Fruit fly (Drosophila melanogaster): ENCODE measurements around the gene MtnC.

The MtnC gene

dm6 chr3R:20312838-20313237 lies 47.3 kb upstream of the MtnC start (continued):
- TF ChIP-seq dac (GFP tag; optimal IDR thresholded peaks at IDR 0.05) = peak; percentile 66
- peak; percentile 72 for TF ChIP-seq svp (GFP tag)
- peak; percentile 78 for TF ChIP-seq CG3919 (GFP tag; optimal IDR thresholded peaks at IDR 0.05)
- peak; percentile 28 for TF ChIP-seq lz (GFP tag; optimal IDR thresholded peaks at IDR 0.05)
- TF ChIP-seq Smox (GFP tag; optimal IDR thresholded peaks at IDR 0.05) = peak; percentile 42
- TF ChIP-seq fd85E (GFP tag; optimal IDR thresholded peaks at IDR 0.05) = no peak
- peak; percentile 87 for TF ChIP-seq eg (GFP tag; IDR thresholded peaks at IDR 0.05)
- TF ChIP-seq CG6276 (GFP tag; optimal IDR thresholded peaks at IDR 0.05) = peak; percentile 85
- TF ChIP-seq fd59A (GFP tag; optimal IDR thresholded peaks at IDR 0.05) = no peak
- TF ChIP-seq topi (GFP tag; optimal IDR thresholded peaks at IDR 0.05) = peak; percentile 76
- peak in 1 of 2 experiments; percentile 76 for TF ChIP-seq salr (GFP tag; optimal IDR thresholded peaks at IDR 0.05)
- TF ChIP-seq Eip93F (GFP tag; optimal IDR thresholded peaks at IDR 0.05) = no peak

- TF ChIP-seq pdm3 (GFP tag; optimal IDR thresholded peaks at IDR 0.05) (no peak), vri (GFP tag; optimal IDR thresholded peaks at IDR 0.05) (peak; percentile 89)
Measured at dm6 chr3R:20316599-20316998, 43.5 kb upstream of the MtnC start.

dm6 chr3R:20317402-20318165 lies 42.5 kb upstream of the MtnC start:
- TF ChIP-seq CG8119 (GFP tag; IDR thresholded peaks at IDR 0.05) = peak; percentile 74
- no peak for TF ChIP-seq lz (GFP tag; optimal IDR thresholded peaks at IDR 0.05)
- TF ChIP-seq vri (GFP tag; optimal IDR thresholded peaks at IDR 0.05) = peak; percentile 43
- no peak for TF ChIP-seq Ets21C (GFP tag; optimal IDR thresholded peaks at IDR 0.05)
- no peak for TF ChIP-seq Sox15 (GFP tag; optimal IDR thresholded peaks at IDR 0.05)
- no peak for TF ChIP-seq CG8632 (GFP tag; optimal IDR thresholded peaks at IDR 0.05)
- TF ChIP-seq CG16779 (tag; optimal IDR thresholded peaks at IDR 0.05) = peak; percentile 26
- TF ChIP-seq CG15336 (GFP tag; IDR thresholded peaks at IDR 0.05) = peak; percentile 75
- TF ChIP-seq CG9139 (GFP tag; optimal IDR thresholded peaks at IDR 0.05) = no peak
- TF ChIP-seq CG6854 (GFP tag; optimal IDR thresholded peaks at IDR 0.05) = no peak
- no peak for TF ChIP-seq pdm3 (GFP tag; optimal IDR thresholded peaks at IDR 0.05)
- TF ChIP-seq CG6808 (GFP tag; optimal IDR thresholded peaks at IDR 0.05) = no peak
- TF ChIP-seq cyc (GFP tag; optimal IDR thresholded peaks at IDR 0.05) = no peak
- TF ChIP-seq CG6163 (GFP tag; IDR thresholded peaks at IDR 0.05) = peak; percentile 72; the same call in 2 of the 3 replicates
- no peak for TF ChIP-seq Hr4 (GFP tag; optimal IDR thresholded peaks at IDR 0.05)
- TF ChIP-seq Lpt (GFP tag; optimal IDR thresholded peaks at IDR 0.05) = no peak
- TF ChIP-seq fkh (GFP tag; optimal IDR thresholded peaks at IDR 0.05) = peak; percentile 75
- TF ChIP-seq CG6276 (GFP tag; optimal IDR thresholded peaks at IDR 0.05) = peak; percentile 67
- TF ChIP-seq CG11762 (GFP tag; optimal IDR thresholded peaks at IDR 0.05; ENCODE audit: insufficient read depth) = no peak
- TF ChIP-seq Sox14 (GFP tag; optimal IDR thresholded peaks at IDR 0.05) = peak; percentile 16
- peak; percentile 54 for TF ChIP-seq svp (GFP tag)
- no peak for TF ChIP-seq topi (GFP tag; optimal IDR thresholded peaks at IDR 0.05)
- no peak for TF ChIP-seq CG10631 (GFP tag; optimal IDR thresholded peaks at IDR 0.05)
- no peak for TF ChIP-seq Hr39 (GFP tag; optimal IDR thresholded peaks at IDR 0.05)
- TF ChIP-seq Blimp-1 (GFP tag; optimal IDR thresholded peaks at IDR 0.05) = no peak
- TF ChIP-seq CG32006 (GFP tag; optimal IDR thresholded peaks at IDR 0.05) = no peak
- TF ChIP-seq CG7368 (GFP tag; optimal IDR thresholded peaks at IDR 0.05) = no peak
- TF ChIP-seq ss (GFP tag; optimal IDR thresholded peaks at IDR 0.05) = no peak
- no peak for TF ChIP-seq acj6 (GFP tag; optimal IDR thresholded peaks at IDR 0.05)
- no peak for TF ChIP-seq CG34406 (GFP tag; optimal IDR thresholded peaks at IDR 0.05)
- no peak for TF ChIP-seq Hr38 (GFP tag; optimal IDR thresholded peaks at IDR 0.05)
- TF ChIP-seq net (GFP tag; optimal IDR thresholded peaks at IDR 0.05) = no peak
- TF ChIP-seq eg (GFP tag; IDR thresholded peaks at IDR 0.05) = peak; percentile 90
- no peak for TF ChIP-seq Smox (GFP tag; optimal IDR thresholded peaks at IDR 0.05)
- no peak for TF ChIP-seq CG11902 (GFP tag; optimal IDR thresholded peaks at IDR 0.05)
